Worm (Caenorhabditis elegans) whole organism, L4 larva: ENCODE measurements around the gene spdl-1.

Source experiments
- F10B5.3 ChIP-seq: sonication (generic microtip); optimal IDR thresholded peaks from 2 replicates; lab custom pipeline; 2016; ENCODE audit warnings: mild to moderate bottlenecking, missing genetic modification characterization, missing compliant biosample characterization
- aly-2 ChIP-seq: sonication (generic microtip); optimal IDR thresholded peaks from 2 replicates; lab custom pipeline; 2018; ENCODE audit warnings: missing biosample characterization, missing genetic modification characterization
- ama-1 ChIP-seq: fragments of 150-350 bp; optimal IDR thresholded peaks from 2 replicates; lab custom pipeline; 2014; ENCODE audit warnings: inconsistent platforms, mixed read lengths
- dpl-1 ChIP-seq: fragments of 150-350 bp; optimal IDR thresholded peaks from 2 replicates; lab custom pipeline; 2014; ENCODE audit warnings: missing biosample characterization, missing genetic modification reagents, missing genetic modification characterization
- egl-27 ChIP-seq: sonication (generic microtip); optimal IDR thresholded peaks from 3 replicates; lab custom pipeline; 2017; ENCODE audit warnings: missing biosample characterization, missing genetic modification reagents, missing genetic modification characterization
- hmg-1.1 ChIP-seq: fragments of 200-800 bp; sonication (Bioruptor generic); IDR thresholded peaks from 2 replicates; pipeline ENCODE4 v1.3.6; 2022; ENCODE audit warnings: missing genetic modification reagents, missing genetic modification characterization, missing compliant biosample characterization
- jun-1 ChIP-seq: fragments of 150-350 bp; optimal IDR thresholded peaks from 2 replicates; lab custom pipeline; 2014; ENCODE audit warnings: missing biosample characterization, missing genetic modification reagents, missing genetic modification characterization
- lin-15B ChIP-seq: fragments of 150-350 bp; sonication (generic microtip); optimal IDR thresholded peaks from 3 replicates; lab custom pipeline; 2014; ENCODE audit warnings: missing biosample characterization, missing genetic modification characterization
- mep-1 ChIP-seq: fragments of 150-350 bp; sonication (generic microtip); optimal IDR thresholded peaks from 3 replicates; lab custom pipeline; 2014; ENCODE audit warnings: missing biosample characterization, missing genetic modification characterization
- nhr-11 ChIP-seq: fragments of 150-350 bp; optimal IDR thresholded peaks from 2 replicates; lab custom pipeline; 2014; ENCODE audit warnings: missing biosample characterization, missing genetic modification characterization
- saeg-2 ChIP-seq: fragments of 200-800 bp; sonication (Bioruptor generic); IDR thresholded peaks from 2 replicates; pipeline ENCODE4 v1.3.6; 2022; ENCODE audit warnings: missing genetic modification reagents, missing genetic modification characterization, missing compliant biosample characterization
- skn-1 ChIP-seq: fragments of 150-350 bp; optimal IDR thresholded peaks from 2 replicates; lab custom pipeline; 2014; ENCODE audit warnings: missing biosample characterization, missing genetic modification characterization
- unc-39 ChIP-seq: sonication (generic microtip); optimal IDR thresholded peaks from 2 replicates; lab custom pipeline; 2017; ENCODE audit warnings: missing biosample characterization, missing genetic modification characterization
- zfp-3 ChIP-seq: fragments of 200-800 bp; sonication (Bioruptor generic); conservative IDR thresholded peaks from 2 replicates; pipeline ENCODE4 v1.3.6; 2022; ENCODE audit warnings: missing genetic modification reagents, missing genetic modification characterization, missing compliant biosample characterization

DNA sequence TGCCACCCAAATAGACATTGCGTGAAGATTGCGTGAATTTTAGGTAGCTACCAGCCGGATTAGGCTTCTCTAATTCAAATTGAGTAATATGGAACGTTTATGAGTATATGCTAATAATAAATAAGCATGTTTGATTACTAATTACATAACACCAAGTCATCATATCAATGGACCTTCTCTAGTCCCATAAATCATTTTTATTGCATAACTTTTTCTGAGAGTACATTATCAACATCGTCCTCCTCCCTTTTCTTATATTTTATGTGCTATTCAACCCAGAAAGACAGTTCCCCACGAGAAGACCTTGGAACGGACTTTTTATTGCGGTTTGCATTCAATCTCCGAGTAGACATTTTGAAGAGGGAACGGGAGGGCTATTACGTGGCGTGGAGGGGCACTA, 31.0 kb downstream of the spdl-1 start:
- no peak for TF ChIP-seq unc-39 (tag; lab: Kevin White, UChicago)
- no peak for TF ChIP-seq skn-1 (tag; lab: Kevin White, UChicago)
- no peak for TF ChIP-seq dpl-1 (GFP tag; lab: Kevin White, UChicago)
- no peak for TF ChIP-seq jun-1 (tag; lab: Kevin White, UChicago)
- no peak for TF ChIP-seq egl-27
- TF ChIP-seq ama-1 (lab: Kevin White, UChicago) = no peak
- TF ChIP-seq nhr-11 (tag; lab: Kevin White, UChicago) = no peak
- no peak for TF ChIP-seq hmg-1.1 (GFP tag; lab: Robert Waterston, UW)
- no peak for TF ChIP-seq zfp-3
- TF ChIP-seq F10B5.3 (tag; lab: Kevin White, UChicago) = peak; percentile 24
- TF ChIP-seq mep-1 (tag; lab: Kevin White, UChicago) = no peak
- TF ChIP-seq saeg-2 (GFP tag; lab: Robert Waterston, UW) = no peak
- no peak for TF ChIP-seq aly-2
- TF ChIP-seq lin-15B (tag; lab: Kevin White, UChicago) = no peak
